Worm (Caenorhabditis elegans): ENCODE data around the gene W06D11.1.

DNA sequence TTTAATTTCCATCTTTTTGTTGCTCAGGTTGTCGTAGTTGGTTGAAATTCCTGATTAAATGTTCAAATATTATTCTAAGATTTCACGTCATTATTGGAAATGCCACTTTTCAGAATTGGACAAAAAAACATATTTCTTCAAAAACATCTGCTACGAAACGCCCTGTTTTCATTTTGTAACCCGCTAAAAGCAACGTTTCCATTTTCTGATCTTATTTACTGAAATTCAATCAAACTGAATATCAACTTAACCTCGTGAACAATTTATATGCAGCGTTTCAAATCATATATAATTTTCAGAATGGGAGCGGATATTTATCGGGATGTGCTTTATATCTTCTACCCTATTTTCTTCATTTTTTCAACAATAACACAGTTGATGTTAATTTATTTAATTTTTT is 29.1 kb downstream of the W06D11.1 start, which contains the start of gene srd-40:
- no peak for TF ChIP-seq klf-2 (GFP tag; conservative IDR thresholded peaks at IDR 0.05)
- TF ChIP-seq flt-1 (GFP tag; IDR thresholded peaks at IDR 0.05), result no peak
